Fruit fly (Drosophila melanogaster) whole organism, prepupa: ENCODE results near the gene mAChR-C.

Experiments used
- CG16779 ChIP-seq: fragments of 200-800 bp; sonication (Bioruptor generic); optimal IDR thresholded peaks from 3 replicates; lab custom pipeline; 2017; ENCODE audit warnings: missing biosample characterization, mild to moderate bottlenecking, missing genetic modification characterization
- CG8119 ChIP-seq: fragments of 200-800 bp; sonication (Bioruptor generic); IDR thresholded peaks from 3 replicates; pipeline ENCODE4 v1.3.6; 2022; ENCODE audit warnings: missing biosample characterization, missing genetic modification characterization

- TF ChIP-seq CG8119 (GFP tag; lab: Robert Waterston, UW) = peak; percentile 42; the same call in 2 of the 3 replicates
- no peak for TF ChIP-seq CG16779 (tag; lab: Kevin White, UChicago)
Observed at dm6 chrX:6868024-6868628, 35.6 kb upstream of the mAChR-C start.
